Worm (Caenorhabditis elegans) whole organism, L1 larva: ENCODE data around the gene R02E12.5.

Experiments
- ceh-88 ChIP-seq: fragments of 200-800 bp; sonication (Bioruptor generic); IDR thresholded peaks from 2 replicates; pipeline ENCODE4 v1.3.6; 2022; ENCODE audit warnings: missing genetic modification characterization, missing compliant biosample characterization
- fos-1 ChIP-seq: fragments of 150-350 bp; optimal IDR thresholded peaks from 2 replicates; lab custom pipeline; 2014; ENCODE audit warnings: missing biosample characterization, missing genetic modification characterization
- snpc-4 ChIP-seq: fragments of 150-350 bp; optimal IDR thresholded peaks from 2 replicates; lab custom pipeline; 2014; ENCODE audit warnings: missing biosample characterization, missing genetic modification characterization
- ztf-11 ChIP-seq, 2 experiments: sonication (generic microtip); optimal IDR thresholded peaks; 2 replicates each; lab custom pipeline; 2016 to 2017; ENCODE audit warnings: missing genetic modification characterization in 2 of 2, missing biosample characterization in 1 of 2, missing compliant biosample characterization in 1 of 2

DNA sequence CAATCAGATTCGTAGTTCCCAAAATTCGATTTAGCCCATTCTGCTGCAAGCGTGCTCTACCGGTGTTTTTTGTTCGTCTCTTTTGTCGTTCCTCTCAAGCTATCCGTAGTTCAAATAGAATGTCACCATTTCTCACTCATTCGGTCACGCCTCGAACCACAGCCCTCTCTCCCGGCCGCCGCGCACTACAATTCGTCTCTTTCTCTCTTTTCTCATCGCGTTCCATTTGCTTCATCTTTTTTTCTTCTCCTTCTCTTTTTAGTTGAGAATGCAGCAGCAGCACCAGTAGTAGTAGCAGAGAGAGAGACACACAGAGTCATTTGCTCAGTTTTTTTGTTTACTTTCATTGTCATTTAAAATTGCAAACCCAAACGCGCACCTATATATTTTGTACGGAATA is 19.0 kb downstream of the R02E12.5 start, which contains the start of gene hrg-1:
- TF ChIP-seq ztf-11 (tag; optimal IDR thresholded peaks at IDR 0.05; lab: Kevin White, UChicago) (no peak), ceh-88 (GFP tag; lab: Robert Waterston, UW) (no peak), snpc-4 (tag; lab: Kevin White, UChicago) (peak; percentile 29), fos-1 (peak; percentile 21)
